Fruit fly (Drosophila melanogaster) whole organism, embryonic: ENCODE data around the gene CG31224.

Experiments used
- CG10209 ChIP-seq: fragments of 200-800 bp; sonication (Bioruptor generic); optimal IDR thresholded peaks from 3 replicates; lab custom pipeline; 2017; ENCODE audit warnings: missing biosample characterization, mild to moderate bottlenecking, missing genetic modification characterization, missing genetic modification reagents
- CG13287 ChIP-seq: fragments of 200-800 bp; sonication (Bioruptor generic); IDR thresholded peaks from 2 replicates; pipeline ENCODE4 v1.3.6; 2022; ENCODE audit warnings: missing biosample characterization, missing genetic modification characterization; ENCODE audit not compliant: partially characterized antibody
- CG13775 ChIP-seq: fragments of 200-800 bp; sonication (Bioruptor generic); optimal IDR thresholded peaks from 3 replicates; lab custom pipeline; 2017; ENCODE audit warnings: missing biosample characterization, mild to moderate bottlenecking, missing genetic modification characterization
- CG16815 ChIP-seq: fragments of 200-800 bp; sonication (Bioruptor generic); optimal IDR thresholded peaks from 3 replicates; lab custom pipeline; 2017; ENCODE audit warnings: missing biosample characterization, mild to moderate bottlenecking, missing genetic modification characterization
- CG2678 ChIP-seq: fragments of 200-800 bp; sonication (Bioruptor generic); optimal IDR thresholded peaks from 3 replicates; lab custom pipeline; 2019; ENCODE audit warnings: missing biosample characterization, mild to moderate bottlenecking, missing genetic modification characterization, moderate library complexity
- CG3281 ChIP-seq: fragments of 200-800 bp; sonication (Bioruptor generic); optimal IDR thresholded peaks from 3 replicates; lab custom pipeline; 2017; ENCODE audit warnings: missing biosample characterization, mild to moderate bottlenecking, missing genetic modification characterization
- CG42726 ChIP-seq: fragments of 200-800 bp; sonication (Bioruptor generic); IDR thresholded peaks from 2 replicates; pipeline ENCODE4 v1.3.6; 2022; ENCODE audit warnings: missing biosample characterization, missing genetic modification characterization; ENCODE audit not compliant: partially characterized antibody
- CG4282 ChIP-seq: fragments of 200-800 bp; sonication (Bioruptor generic); optimal IDR thresholded peaks from 2 replicates; lab custom pipeline; 2016; ENCODE audit warnings: missing biosample characterization, missing genetic modification characterization
- CG4617 ChIP-seq: fragments of 200-800 bp; sonication (Bioruptor generic); optimal IDR thresholded peaks from 3 replicates; lab custom pipeline; 2016; ENCODE audit warnings: missing biosample characterization, missing genetic modification characterization, borderline replicate concordance
- CG6683 ChIP-seq: fragments of 200-800 bp; sonication (Bioruptor generic); optimal IDR thresholded peaks from 2 replicates; lab custom pipeline; 2017; ENCODE audit warnings: missing biosample characterization, mild to moderate bottlenecking, missing genetic modification characterization, missing genetic modification reagents
- CG7928 ChIP-seq: fragments of 200-800 bp; sonication (Bioruptor generic); optimal IDR thresholded peaks from 2 replicates; lab custom pipeline; 2017; ENCODE audit warnings: missing biosample characterization, mild to moderate bottlenecking, missing genetic modification characterization
- CG9817 ChIP-seq: fragments of 200-800 bp; sonication (Bioruptor generic); optimal IDR thresholded peaks from 2 replicates; lab custom pipeline; 2018; ENCODE audit warnings: missing biosample characterization, mild to moderate bottlenecking, missing genetic modification characterization, moderate library complexity
- Camta ChIP-seq: fragments of 200-800 bp; sonication (Bioruptor generic); optimal IDR thresholded peaks from 2 replicates; lab custom pipeline; 2016; ENCODE audit warnings: missing biosample characterization, missing genetic modification characterization
- Dek ChIP-seq: fragments of 200-800 bp; sonication (Bioruptor generic); optimal IDR thresholded peaks from 3 replicates; lab custom pipeline; 2019; ENCODE audit warnings: missing biosample characterization, mild to moderate bottlenecking, missing genetic modification characterization, moderate library complexity
- E2f2 ChIP-seq: fragments of 200-800 bp; sonication (Bioruptor generic); IDR thresholded peaks from 2 replicates; pipeline ENCODE4 v1.3.6; 2022; ENCODE audit warnings: missing biosample characterization, missing genetic modification characterization
- Hmx ChIP-seq: fragments of 200-800 bp; sonication (Bioruptor generic); optimal IDR thresholded peaks from 2 replicates; lab custom pipeline; 2016; ENCODE audit warnings: missing biosample characterization, missing genetic modification characterization
- MBD-R2 ChIP-seq: fragments of 200-800 bp; sonication (Bioruptor generic); IDR thresholded peaks from 2 replicates; pipeline ENCODE4 v1.3.6; 2022; ENCODE audit warnings: missing biosample characterization, missing genetic modification characterization
- Meics ChIP-seq: fragments of 200-800 bp; sonication (Bioruptor generic); optimal IDR thresholded peaks from 2 replicates; lab custom pipeline; 2017; ENCODE audit warnings: missing biosample characterization, mild to moderate bottlenecking, missing genetic modification characterization
- Side ChIP-seq: fragments of 200-800 bp; sonication (Bioruptor generic); optimal IDR thresholded peaks from 2 replicates; lab custom pipeline; 2016; ENCODE audit warnings: missing biosample characterization, missing genetic modification characterization
- Trl ChIP-seq, 3 experiments: fragments of >200 bp in 2 of 3; fragments of 200-800 bp in 1 of 3; sonication (Bioruptor generic) in 1 of 3; optimal IDR thresholded peaks; 2 replicates in 1 of 3; 3 replicates in 2 of 3; lab custom pipeline; 2016 to 2017; ENCODE audit warnings: missing biosample characterization in 1 of 3, missing genetic modification characterization in 1 of 3
- Vsx1 ChIP-seq: fragments of 200-800 bp; sonication (Bioruptor generic); optimal IDR thresholded peaks from 2 replicates; lab custom pipeline; 2017; ENCODE audit warnings: missing biosample characterization, mild to moderate bottlenecking, missing genetic modification characterization, missing genetic modification reagents
- br ChIP-seq: fragments of >200 bp; optimal IDR thresholded peaks from 2 replicates; lab custom pipeline; 2017
- bsh ChIP-seq, 2 experiments: fragments of 200-800 bp; sonication (Bioruptor generic); optimal IDR thresholded peaks; 2 replicates each; lab custom pipeline; 2017 to 2018; ENCODE audit warnings: mild to moderate bottlenecking in 2 of 2, missing biosample characterization in 2 of 2, missing genetic modification characterization in 2 of 2, moderate library complexity in 1 of 2
- caup ChIP-seq: fragments of 200-800 bp; sonication (Bioruptor generic); optimal IDR thresholded peaks from 3 replicates; lab custom pipeline; 2017; ENCODE audit warnings: missing biosample characterization, mild to moderate bottlenecking, missing genetic modification characterization, moderate library complexity; ENCODE audit not compliant: severe bottlenecking
- chinmo ChIP-seq: fragments of 200-800 bp; sonication (Bioruptor generic); IDR thresholded peaks from 4 replicates; pipeline ENCODE4 v1.3.6; 2022; ENCODE audit warnings: missing biosample characterization, missing genetic modification characterization; ENCODE audit not compliant: partially characterized antibody
- corto ChIP-seq: fragments of 200-800 bp; sonication (Bioruptor generic); optimal IDR thresholded peaks from 2 replicates; lab custom pipeline; 2016; ENCODE audit warnings: missing biosample characterization, mild to moderate bottlenecking, missing genetic modification characterization, moderate library complexity
- croc ChIP-seq: fragments of 200-800 bp; sonication (Bioruptor generic); conservative IDR thresholded peaks from 3 replicates; pipeline ENCODE4 v1.3.6; 2022; ENCODE audit warnings: missing biosample characterization, missing genetic modification characterization
- insv ChIP-seq, 2 experiments: fragments of 200-800 bp; sonication (Bioruptor generic); optimal IDR thresholded peaks; 3 replicates each; lab custom pipeline; 2016 to 2018; ENCODE audit warnings: missing biosample characterization in 2 of 2, missing genetic modification characterization in 2 of 2
- mirr ChIP-seq: fragments of 200-800 bp; sonication (Bioruptor generic); optimal IDR thresholded peaks from 3 replicates; lab custom pipeline; 2018; ENCODE audit warnings: missing biosample characterization, mild to moderate bottlenecking, missing genetic modification characterization
- row ChIP-seq: fragments of 200-800 bp; sonication (Bioruptor generic); IDR thresholded peaks from 3 replicates; pipeline ENCODE4 v1.3.6; 2022; ENCODE audit warnings: missing biosample characterization, missing genetic modification characterization
- scrt ChIP-seq: fragments of 200-800 bp; sonication (Bioruptor generic); optimal IDR thresholded peaks from 2 replicates; lab custom pipeline; 2018; ENCODE audit warnings: missing biosample characterization, mild to moderate bottlenecking, missing genetic modification characterization, moderate library complexity
- sim ChIP-seq: fragments of 200-800 bp; sonication (Bioruptor generic); IDR thresholded peaks from 2 replicates; pipeline ENCODE4 v1.3.6; 2022; ENCODE audit warnings: missing biosample characterization, missing genetic modification characterization
- slou ChIP-seq: fragments of 200-800 bp; sonication (Bioruptor generic); optimal IDR thresholded peaks from 3 replicates; lab custom pipeline; 2016; ENCODE audit warnings: missing biosample characterization, missing genetic modification characterization
- ssp ChIP-seq: fragments of 200-800 bp; sonication (Bioruptor generic); IDR thresholded peaks from 2 replicates; pipeline ENCODE4 v1.3.6; 2022; ENCODE audit warnings: missing biosample characterization, missing genetic modification characterization
- unc-4 ChIP-seq: fragments of 200-800 bp; sonication (Bioruptor generic); IDR thresholded peaks from 2 replicates; pipeline ENCODE4 v1.3.6; 2022; ENCODE audit warnings: missing biosample characterization, missing genetic modification characterization; ENCODE audit not compliant: partially characterized antibody

The CG31224 gene

DNA sequence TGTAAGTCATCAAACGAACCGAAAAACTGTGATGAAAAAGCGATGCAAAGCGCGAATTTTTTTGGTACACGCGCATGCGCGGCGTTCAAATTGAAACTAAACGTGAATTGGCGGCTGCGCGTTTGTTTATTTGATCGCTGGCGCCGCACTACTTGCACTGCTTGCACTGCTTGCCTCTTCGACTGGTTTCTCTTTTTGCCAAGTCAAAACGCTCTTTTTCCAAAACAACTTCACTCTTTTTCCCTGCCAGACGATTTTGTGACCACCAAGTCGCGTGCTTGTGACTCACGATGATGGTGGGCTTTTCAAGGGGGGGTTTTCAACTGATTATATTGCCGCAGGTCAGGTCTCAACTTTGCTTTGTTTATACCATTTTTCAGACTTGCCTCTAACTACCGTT lies 37.9 kb downstream of the CG31224 start, which contains the start of gene CG14304 (continued):
- TF ChIP-seq Trl (optimal IDR thresholded peaks at IDR 0.05; lab: Kevin White, UChicago) (peak; percentile 25 to 28), Trl (GFP tag; optimal IDR thresholded peaks at IDR 0.05; lab: Kevin White, UChicago) (no peak), E2f2 (GFP tag; lab: Robert Waterston, UW) (peak; percentile 64), Side (GFP tag; lab: Kevin White, UChicago) (no peak), CG42726 (GFP tag; lab: Robert Waterston, UW) (no peak), unc-4 (GFP tag; lab: Robert Waterston, UW) (no peak), MBD-R2 (GFP tag; lab: Robert Waterston, UW) (no peak), chinmo (GFP tag; lab: Robert Waterston, UW) (peak; percentile 70; the same call in 1 of the 4 replicates), CG6683 (GFP tag; lab: Kevin White, UChicago) (no peak), row (no peak), mirr (GFP tag; lab: Kevin White, UChicago) (no peak)

DNA sequence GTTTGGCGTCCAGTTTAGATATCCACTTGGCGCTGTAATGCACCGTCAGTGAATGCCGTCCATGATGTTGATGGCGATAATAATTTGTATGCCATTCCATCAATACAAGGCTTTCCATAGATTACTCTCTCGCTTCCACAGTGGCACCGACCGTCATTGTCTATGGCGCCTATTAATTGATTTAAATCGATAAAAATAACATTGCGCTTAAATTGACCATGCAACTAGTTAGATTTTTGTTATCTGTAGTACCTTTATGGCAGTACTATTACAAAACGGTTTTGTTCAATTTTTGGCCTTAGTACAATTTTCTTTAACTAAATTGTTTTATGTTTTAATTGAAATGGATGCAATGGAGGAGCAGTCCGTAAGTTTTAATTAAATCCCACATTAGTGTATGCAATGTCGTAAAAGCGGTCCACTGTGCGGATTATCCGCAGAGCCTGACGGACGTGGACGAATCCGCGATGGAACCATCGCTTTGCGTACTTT lies 39.6 kb downstream of the CG31224 start:
- TF ChIP-seq bsh (GFP tag; optimal IDR thresholded peaks at IDR 0.05; lab: Kevin White, UChicago) (peak in 1 of 2 experiments; percentile 4), CG13287 (no peak), CG10209 (GFP tag; lab: Kevin White, UChicago) (no peak), insv (GFP tag; optimal IDR thresholded peaks at IDR 0.05; lab: Kevin White, UChicago) (no peak), Camta (GFP tag; lab: Kevin White, UChicago) (no peak), Dek (tag; lab: Kevin White, UChicago) (no peak), CG13775 (GFP tag; lab: Kevin White, UChicago) (peak; percentile 44), Hmx (GFP tag; lab: Kevin White, UChicago) (no peak), sim (GFP tag; lab: Robert Waterston, UW) (no peak), CG4617 (GFP tag; lab: Kevin White, UChicago) (no peak), caup (GFP tag; lab: Kevin White, UChicago) (no peak), CG3281 (GFP tag; lab: Kevin White, UChicago) (no peak), scrt (GFP tag; lab: Kevin White, UChicago) (no peak), CG7928 (GFP tag; lab: Kevin White, UChicago) (no peak), br (no peak), ssp (GFP tag; lab: Robert Waterston, UW) (no peak)

DNA sequence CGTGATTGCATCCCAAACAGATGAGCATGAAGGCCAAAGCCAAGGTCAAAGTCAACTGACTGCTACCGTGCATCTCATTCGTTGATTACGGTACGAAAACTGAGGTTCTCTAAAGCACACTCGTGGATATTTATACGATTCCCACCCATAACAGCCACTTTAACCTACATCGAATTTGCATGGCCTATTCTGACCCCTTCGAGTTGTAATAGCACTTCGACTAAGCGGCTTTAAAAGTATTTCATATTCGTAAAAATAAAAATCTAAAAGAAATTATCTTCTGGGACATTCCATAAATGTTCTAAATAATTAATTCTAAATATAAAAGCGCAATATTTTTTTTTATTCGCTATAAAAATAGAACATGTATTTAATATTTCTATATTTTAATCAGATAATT lies 41.7 kb downstream of the CG31224 start, which contains the start of gene CG7695:
TSS of gene CG7695 (minus strand) at position 101 of the 400 bp plus-strand sequence.
- no peak for TF ChIP-seq croc (GFP tag; lab: Robert Waterston, UW)
- TF ChIP-seq corto (GFP tag; lab: Kevin White, UChicago): no peak
- no peak for TF ChIP-seq Vsx1 (GFP tag; lab: Kevin White, UChicago)
- no peak for TF ChIP-seq CG16815
- no peak for TF ChIP-seq Meics (GFP tag; lab: Kevin White, UChicago)
- TF ChIP-seq CG4282 (GFP tag; lab: Kevin White, UChicago): no peak
- no peak for TF ChIP-seq CG2678 (tag; lab: Kevin White, UChicago)

DNA sequence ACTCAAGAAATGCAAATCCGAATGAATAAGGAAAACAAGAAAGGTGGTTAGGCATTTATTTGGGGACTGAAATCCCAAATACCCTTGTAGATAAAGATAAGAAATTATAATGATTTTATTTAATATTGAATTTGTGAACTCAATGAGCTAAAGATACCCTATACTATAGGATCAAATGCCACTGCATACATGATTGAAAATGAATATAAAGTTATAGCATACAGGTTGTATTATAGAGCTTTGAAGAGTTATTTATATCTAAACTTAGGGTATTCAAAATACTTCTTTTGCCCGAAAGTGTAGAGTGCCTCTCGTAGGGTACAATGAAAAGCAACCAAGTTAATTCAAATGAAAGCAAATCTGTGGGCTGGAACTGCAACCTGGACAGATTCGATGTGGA lies 43.1 kb downstream of the CG31224 start:
- TF ChIP-seq CG9817 (tag; lab: Kevin White, UChicago) (no peak), slou (no peak)
- TF ChIP-seq, all 482 proteins: peak for 0
